Fruit fly (Drosophila melanogaster) whole organism, wandering third instar larva: Measurements from ENCODE around the gene CG12016.

Experiments used
- Abd-B ChIP-seq: fragments of >200 bp; optimal IDR thresholded peaks from 2 replicates; lab custom pipeline; 2017; ENCODE audit warnings: missing biosample characterization, missing genetic modification characterization
- CG32264 ChIP-seq: fragments of 200-800 bp; sonication (Bioruptor generic); optimal IDR thresholded peaks from 2 replicates; lab custom pipeline; 2016; ENCODE audit warnings: missing biosample characterization, missing genetic modification characterization
- CG9705 ChIP-seq: fragments of 200-800 bp; sonication (Bioruptor generic); optimal IDR thresholded peaks from 2 replicates; lab custom pipeline; 2018; ENCODE audit warnings: missing biosample characterization, mild to moderate bottlenecking, missing genetic modification characterization
- CrebA ChIP-seq: fragments of 200-800 bp; sonication (Bioruptor generic); optimal IDR thresholded peaks from 2 replicates; lab custom pipeline; 2016; ENCODE audit warnings: missing biosample characterization, mild to moderate bottlenecking, missing genetic modification characterization, borderline replicate concordance
- Dfd ChIP-seq: fragments of >200 bp; optimal IDR thresholded peaks from 2 replicates; lab custom pipeline; 2017; ENCODE audit warnings: missing biosample characterization, missing genetic modification characterization
- Dif ChIP-seq: fragments of 200-275, 200-300 bp; sonication (Bioruptor generic); optimal IDR thresholded peaks from 2 replicates; lab custom pipeline; 2018; ENCODE audit warnings: missing biosample characterization, missing genetic modification characterization; ENCODE audit not compliant: partially characterized antibody
- GATAd ChIP-seq: sonication (Bioruptor generic); optimal IDR thresholded peaks from 2 replicates; lab custom pipeline; 2016; ENCODE audit warnings: missing biosample characterization, missing genetic modification characterization
- HLH106 ChIP-seq: fragments of 200-800 bp; optimal IDR thresholded peaks from 3 replicates; lab custom pipeline; 2019; ENCODE audit warnings: missing biosample characterization, mild to moderate bottlenecking, missing genetic modification characterization, moderate library complexity
- Hnf4 ChIP-seq: fragments of 200-800 bp; sonication (Bioruptor generic); optimal IDR thresholded peaks from 2 replicates; lab custom pipeline; 2016; ENCODE audit warnings: missing biosample characterization, mild to moderate bottlenecking, missing genetic modification characterization
- Hr78 ChIP-seq: fragments of >200 bp; optimal IDR thresholded peaks from 2 replicates; lab custom pipeline; 2017; ENCODE audit warnings: missing biosample characterization, missing genetic modification characterization
- Hr83 ChIP-seq: fragments of 200-300 bp; sonication (Bioruptor generic); optimal IDR thresholded peaks from 2 replicates; lab custom pipeline; 2016; ENCODE audit warnings: missing biosample characterization, mild to moderate bottlenecking, missing genetic modification characterization, moderate library complexity; ENCODE audit not compliant: poor library complexity, severe bottlenecking
- Jra ChIP-seq: sonication (Bioruptor generic); optimal IDR thresholded peaks from 2 replicates; lab custom pipeline; 2016; ENCODE audit warnings: missing biosample characterization, missing genetic modification characterization
- Mio ChIP-seq: sonication (Bioruptor generic); optimal IDR thresholded peaks from 2 replicates; lab custom pipeline; 2016; ENCODE audit warnings: missing biosample characterization, missing genetic modification characterization
- Myc ChIP-seq: fragments of >200 bp; optimal IDR thresholded peaks from 2 replicates; lab custom pipeline; 2017
- N ChIP-seq: fragments of >200 bp; optimal IDR thresholded peaks from 2 replicates; lab custom pipeline; 2018; ENCODE audit warnings: missing biosample characterization, missing external identifiers, missing genetic modification characterization
- OdsH ChIP-seq: fragments of 200-800 bp; sonication (Bioruptor generic); optimal IDR thresholded peaks from 2 replicates; lab custom pipeline; 2016; ENCODE audit warnings: missing biosample characterization, mild to moderate bottlenecking, missing genetic modification characterization
- Rel ChIP-seq, 2 experiments: fragments of 200-800 bp; sonication (Bioruptor generic) in 1 of 2; optimal IDR thresholded peaks; 2 replicates in 1 of 2; 3 replicates in 1 of 2; lab custom pipeline; 2016 to 2019; ENCODE audit warnings: mild to moderate bottlenecking in 2 of 2, missing biosample characterization in 2 of 2, missing genetic modification characterization in 2 of 2, moderate library complexity in 1 of 2
- Sp1 ChIP-seq: fragments of 200-800 bp; sonication (Bioruptor generic); optimal IDR thresholded peaks from 3 replicates; lab custom pipeline; 2019; ENCODE audit warnings: missing biosample characterization, mild to moderate bottlenecking, missing genetic modification characterization, moderate library complexity
- Vsx2 ChIP-seq: fragments of 200-300, 225-300 bp; sonication (Bioruptor generic); optimal IDR thresholded peaks from 2 replicates; lab custom pipeline; 2018; ENCODE audit warnings: missing biosample characterization, missing genetic modification characterization; ENCODE audit not compliant: partially characterized antibody
- br ChIP-seq: fragments of 200-800 bp; sonication (Bioruptor generic); optimal IDR thresholded peaks from 2 replicates; lab custom pipeline; 2016; ENCODE audit warnings: missing biosample characterization, missing genetic modification characterization
- brk ChIP-seq: fragments of 200-800 bp; sonication (Bioruptor generic); optimal IDR thresholded peaks from 2 replicates; lab custom pipeline; 2016; ENCODE audit warnings: missing biosample characterization, mild to moderate bottlenecking, missing genetic modification characterization
- dl ChIP-seq, 2 experiments: fragments of 175-275, 200-275 bp in 1 of 2; fragments of 200-275 bp in 1 of 2; sonication (Bioruptor generic); optimal IDR thresholded peaks; lab custom pipeline; 2018; ENCODE audit warnings: mild to moderate bottlenecking in 2 of 2, missing biosample characterization in 2 of 2, missing genetic modification characterization in 2 of 2, moderate library complexity in 2 of 2; ENCODE audit not compliant: partially characterized antibody in 2 of 2, insufficient read depth in 1 of 2
- dmrt93B ChIP-seq: fragments of 200-800 bp; sonication (Bioruptor generic); optimal IDR thresholded peaks from 2 replicates; lab custom pipeline; 2018; ENCODE audit warnings: missing biosample characterization, mild to moderate bottlenecking, missing genetic modification characterization
- dsf ChIP-seq: sonication (Bioruptor generic); optimal IDR thresholded peaks from 2 replicates; lab custom pipeline; 2016; ENCODE audit warnings: missing biosample characterization, missing genetic modification characterization, borderline replicate concordance
- ey ChIP-seq: fragments of 200-800 bp; sonication (Bioruptor generic); optimal IDR thresholded peaks from 2 replicates; lab custom pipeline; 2016; ENCODE audit warnings: missing biosample characterization, missing genetic modification characterization
- foxo ChIP-seq, 2 experiments: fragments of 200-800 bp; sonication (Bioruptor generic); optimal IDR thresholded peaks; 2 replicates in 1 of 2; 3 replicates in 1 of 2; lab custom pipeline; 2016 to 2017; ENCODE audit warnings: missing biosample characterization in 2 of 2, missing genetic modification characterization in 2 of 2
- fru ChIP-seq: fragments of 200-800 bp; sonication (Bioruptor generic); optimal IDR thresholded peaks from 3 replicates; lab custom pipeline; 2016; ENCODE audit warnings: missing biosample characterization, mild to moderate bottlenecking, missing genetic modification characterization
- h ChIP-seq: fragments of 200-800 bp; sonication (Bioruptor generic); optimal IDR thresholded peaks from 3 replicates; lab custom pipeline; 2016; ENCODE audit warnings: missing biosample characterization, mild to moderate bottlenecking, missing genetic modification characterization
- jim ChIP-seq: fragments of 175-275, 200-325 bp; sonication (Bioruptor generic); optimal IDR thresholded peaks from 2 replicates; lab custom pipeline; 2016; ENCODE audit warnings: missing biosample characterization, mild to moderate bottlenecking, missing genetic modification characterization
- lola ChIP-seq: fragments of >200 bp; optimal IDR thresholded peaks from 2 replicates; lab custom pipeline; 2017; ENCODE audit warnings: missing biosample characterization, missing genetic modification characterization
- pan ChIP-seq: fragments of >200 bp; optimal IDR thresholded peaks from 2 replicates; lab custom pipeline; 2017
- psq ChIP-seq: fragments of 200-800 bp; sonication (Bioruptor generic); optimal IDR thresholded peaks from 3 replicates; lab custom pipeline; 2017; ENCODE audit warnings: missing biosample characterization, mild to moderate bottlenecking, missing genetic modification characterization, moderate library complexity
- rgr ChIP-seq: fragments of 200-800 bp; sonication (Bioruptor generic); optimal IDR thresholded peaks from 3 replicates; lab custom pipeline; 2016; ENCODE audit warnings: missing biosample characterization, mild to moderate bottlenecking, missing genetic modification characterization
- sage ChIP-seq: fragments of 200-800 bp; sonication (Bioruptor generic); optimal IDR thresholded peaks from 2 replicates; lab custom pipeline; 2016; ENCODE audit warnings: missing biosample characterization, mild to moderate bottlenecking, missing genetic modification characterization
- sv ChIP-seq: fragments of 200-800 bp; sonication (Bioruptor generic); optimal IDR thresholded peaks from 3 replicates; lab custom pipeline; 2016; ENCODE audit warnings: missing biosample characterization, missing genetic modification characterization
- tai ChIP-seq: sonication (Bioruptor generic); optimal IDR thresholded peaks from 2 replicates; lab custom pipeline; 2016; ENCODE audit warnings: missing biosample characterization, missing genetic modification characterization
- usp ChIP-seq: fragments of >200 bp; optimal IDR thresholded peaks from 2 replicates; lab custom pipeline; 2017; ENCODE audit warnings: missing biosample characterization, missing genetic modification characterization
- woc ChIP-seq: sonication (Bioruptor generic); optimal IDR thresholded peaks from 2 replicates; lab custom pipeline; 2016; ENCODE audit warnings: missing biosample characterization, mild to moderate bottlenecking, missing genetic modification characterization

Gene CG12016

DNA sequence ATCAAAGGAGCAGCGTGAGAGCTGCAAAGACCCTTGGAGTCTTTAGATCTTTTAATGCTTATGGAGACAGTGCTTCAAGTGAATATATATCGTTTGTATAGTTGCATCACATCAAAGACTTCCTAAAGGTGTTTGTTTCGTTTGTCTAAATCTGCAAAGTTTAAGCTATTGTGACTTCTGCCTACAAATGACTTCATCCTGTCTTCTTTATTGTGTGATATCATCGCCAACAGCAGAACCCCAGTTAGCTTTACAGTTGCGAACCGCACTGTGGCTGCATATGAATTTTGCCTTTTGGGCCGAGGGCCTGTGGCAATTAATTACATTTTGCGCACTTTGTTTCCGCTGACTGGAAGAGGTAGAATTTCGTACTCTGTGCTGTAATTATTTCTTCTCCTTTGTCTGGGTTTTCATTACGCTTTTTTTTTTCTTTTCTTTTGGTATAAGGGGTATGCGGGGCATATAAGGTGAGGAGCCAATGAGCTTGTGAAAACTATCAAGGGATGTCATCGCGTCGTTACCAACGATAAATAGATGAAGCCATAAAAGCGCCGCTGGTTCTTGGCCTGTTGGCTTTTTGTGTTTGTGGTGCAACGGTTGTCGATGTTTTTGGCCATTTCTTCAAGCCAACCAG, 23.1 kb downstream of the CG12016 start:
- TF ChIP-seq woc, result peak; percentile 74
- TF ChIP-seq sv (GFP tag; lab: Kevin White, UChicago), result no peak
- TF ChIP-seq Hr78 (GFP tag; lab: Kevin White, UChicago), result no peak
- TF ChIP-seq Myc (lab: Kevin White, UChicago), result no peak
- TF ChIP-seq foxo (GFP tag; optimal IDR thresholded peaks at IDR 0.05; lab: Kevin White, UChicago), result peak in 1 of 2 experiments; percentile 77
- TF ChIP-seq Rel (GFP tag; optimal IDR thresholded peaks at IDR 0.05; lab: Kevin White, UChicago), result no peak
- peak; percentile 13 for TF ChIP-seq Rel (tag; optimal IDR thresholded peaks at IDR 0.05; lab: Kevin White, UChicago)
- TF ChIP-seq rgr (GFP tag; lab: Kevin White, UChicago), result peak; percentile 76
- peak; percentile 69 for TF ChIP-seq h
- no peak for TF ChIP-seq Vsx2 (GFP tag; lab: Kevin White, UChicago)
- peak; percentile 39 for TF ChIP-seq dmrt93B (GFP tag; lab: Kevin White, UChicago)
- no peak for TF ChIP-seq jim
- peak; percentile 3 for TF ChIP-seq brk
- no peak for TF ChIP-seq Dfd (GFP tag; lab: Kevin White, UChicago)
- TF ChIP-seq dsf (GFP tag; lab: Kevin White, UChicago), result no peak
- TF ChIP-seq ey (GFP tag; lab: Kevin White, UChicago), result peak; percentile 78
- peak; percentile 49 for TF ChIP-seq sage (GFP tag; lab: Kevin White, UChicago)
- no peak for TF ChIP-seq CrebA (GFP tag; lab: Kevin White, UChicago)
- peak; percentile 58 for TF ChIP-seq HLH106 (tag; lab: Kevin White, UChicago)
- TF ChIP-seq Abd-B (GFP tag; lab: Kevin White, UChicago), result no peak
- TF ChIP-seq Mio, result peak; percentile 15
- TF ChIP-seq CG9705 (GFP tag; lab: Kevin White, UChicago), result peak; percentile 41
- TF ChIP-seq usp (GFP tag; lab: Kevin White, UChicago), result no peak
- TF ChIP-seq pan (lab: Kevin White, UChicago), result no peak
- no peak for TF ChIP-seq dl (GFP tag; optimal IDR thresholded peaks at IDR 0.05; lab: Kevin White, UChicago; ENCODE audit: insufficient read depth in 1 of 2, partially characterized antibody in 2 of 2)
- no peak for TF ChIP-seq Jra (GFP tag; lab: Kevin White, UChicago)
- TF ChIP-seq Hnf4 (GFP tag; lab: Kevin White, UChicago), result peak; percentile 75
- peak; percentile 10 for TF ChIP-seq tai
- no peak for TF ChIP-seq Hr83 (GFP tag; lab: Kevin White, UChicago)
- peak; percentile 76 for TF ChIP-seq fru (GFP tag; lab: Kevin White, UChicago)
- peak; percentile 63 for TF ChIP-seq OdsH (GFP tag; lab: Kevin White, UChicago)
- no peak for TF ChIP-seq Dif
- TF ChIP-seq lola, result no peak
- TF ChIP-seq CG32264 (GFP tag; lab: Kevin White, UChicago), result no peak
- TF ChIP-seq br, result peak; percentile 73
- peak; percentile 64 for TF ChIP-seq psq (GFP tag; lab: Kevin White, UChicago)
- TF ChIP-seq Sp1 (GFP tag; lab: Kevin White, UChicago), result peak; percentile 77
- TF ChIP-seq N (GFP tag; lab: Kevin White, UChicago), result no peak
- TF ChIP-seq GATAd (GFP tag; lab: Kevin White, UChicago), result no peak

DNA sequence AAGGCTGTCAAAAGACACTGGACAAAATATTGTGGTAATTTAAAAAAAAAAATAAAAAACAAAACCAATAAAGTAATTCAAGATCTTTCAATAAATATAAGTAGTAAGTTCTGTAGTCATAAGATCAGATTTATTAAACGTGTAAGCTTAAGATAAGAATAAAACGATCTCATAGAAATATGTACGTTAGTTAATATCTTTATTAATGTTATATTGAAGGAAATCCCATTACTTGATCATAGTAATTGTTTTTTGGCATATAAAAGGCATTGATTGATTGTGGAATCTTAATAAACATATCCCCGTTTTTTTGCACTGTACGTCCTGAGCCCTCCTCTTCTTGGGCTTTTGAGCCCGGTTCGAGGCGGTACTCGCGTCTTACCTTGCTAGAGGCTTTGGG, 23.9 kb downstream of the CG12016 start:
- TF ChIP-seq Myc (lab: Kevin White, UChicago), result no peak
- peak; percentile 60 for TF ChIP-seq woc
- TF ChIP-seq usp (GFP tag; lab: Kevin White, UChicago), result no peak
- peak in 1 of 2 experiments; percentile 85 for TF ChIP-seq foxo (GFP tag; optimal IDR thresholded peaks at IDR 0.05; lab: Kevin White, UChicago)
- no peak for TF ChIP-seq Rel (GFP tag; optimal IDR thresholded peaks at IDR 0.05; lab: Kevin White, UChicago)
- TF ChIP-seq Rel (tag; optimal IDR thresholded peaks at IDR 0.05; lab: Kevin White, UChicago), result peak; percentile 6
- peak; percentile 85 for TF ChIP-seq OdsH (GFP tag; lab: Kevin White, UChicago)
- TF ChIP-seq fru (GFP tag; lab: Kevin White, UChicago), result peak; percentile 88
- TF ChIP-seq h, result peak; percentile 85
- TF ChIP-seq sage (GFP tag; lab: Kevin White, UChicago), result peak; percentile 11
- TF ChIP-seq dl (GFP tag; optimal IDR thresholded peaks at IDR 0.05; lab: Kevin White, UChicago; ENCODE audit: insufficient read depth in 1 of 2, partially characterized antibody in 2 of 2), result no peak
- TF ChIP-seq Mio, result no peak
- TF ChIP-seq Vsx2 (GFP tag; lab: Kevin White, UChicago), result no peak
- TF ChIP-seq brk, result peak; percentile 76
- TF ChIP-seq Sp1 (GFP tag; lab: Kevin White, UChicago), result peak; percentile 90
- TF ChIP-seq CG32264 (GFP tag; lab: Kevin White, UChicago), result peak; percentile 23
- peak; percentile 79 for TF ChIP-seq ey (GFP tag; lab: Kevin White, UChicago)
- no peak for TF ChIP-seq Dfd (GFP tag; lab: Kevin White, UChicago)
- peak; percentile 59 for TF ChIP-seq dmrt93B (GFP tag; lab: Kevin White, UChicago)
- peak; percentile 72 for TF ChIP-seq br
- no peak for TF ChIP-seq Abd-B (GFP tag; lab: Kevin White, UChicago)
- TF ChIP-seq GATAd (GFP tag; lab: Kevin White, UChicago), result no peak
- TF ChIP-seq tai, result peak; percentile 52
- peak; percentile 78 for TF ChIP-seq HLH106 (tag; lab: Kevin White, UChicago)
- peak; percentile 38 for TF ChIP-seq Jra (GFP tag; lab: Kevin White, UChicago)
- TF ChIP-seq Hnf4 (GFP tag; lab: Kevin White, UChicago), result peak; percentile 78
- TF ChIP-seq psq (GFP tag; lab: Kevin White, UChicago), result peak; percentile 85
- TF ChIP-seq rgr (GFP tag; lab: Kevin White, UChicago), result peak; percentile 77
- peak; percentile 60 for TF ChIP-seq CG9705 (GFP tag; lab: Kevin White, UChicago)
- no peak for TF ChIP-seq lola
- TF ChIP-seq sv (GFP tag; lab: Kevin White, UChicago), result peak; percentile 16
- peak; percentile 19 for TF ChIP-seq dsf (GFP tag; lab: Kevin White, UChicago)
